Worm (Caenorhabditis elegans) whole organism, midembryonic: ENCODE measurements around the gene lgc-36.

Source experiments
- T22C8.4 ChIP-seq: fragments of 200-800 bp; sonication (Bioruptor generic); IDR thresholded peaks from 2 replicates; pipeline ENCODE4 v1.3.6; 2022; ENCODE audit warnings: missing genetic modification characterization, missing compliant biosample characterization
- cog-1 ChIP-seq: sonication (generic microtip); optimal IDR thresholded peaks from 2 replicates; lab custom pipeline; 2016; ENCODE audit warnings: missing genetic modification characterization, missing compliant biosample characterization
- flt-1 ChIP-seq: fragments of 200-800 bp; sonication (Bioruptor generic); IDR thresholded peaks from 2 replicates; pipeline ENCODE4 v1.3.6; 2022; ENCODE audit warnings: missing genetic modification characterization, missing compliant biosample characterization
- klf-2 ChIP-seq: fragments of 200-800 bp; sonication (Bioruptor generic); conservative IDR thresholded peaks from 2 replicates; pipeline ENCODE4 v1.3.6; 2022; ENCODE audit warnings: missing genetic modification reagents, missing genetic modification characterization, missing compliant biosample characterization
- med-1 ChIP-seq: sonication (generic microtip); optimal IDR thresholded peaks from 2 replicates; lab custom pipeline; 2017; ENCODE audit warnings: missing genetic modification characterization, mild to moderate bottlenecking, missing compliant biosample characterization, antibody characterized with exemption, missing genetic modification reagents; ENCODE audit not compliant: insufficient read depth
- ref-1 ChIP-seq: fragments of 200-800 bp; sonication (Bioruptor generic); conservative IDR thresholded peaks from 2 replicates; pipeline ENCODE4 v1.3.6; 2022; ENCODE audit warnings: missing genetic modification reagents, missing genetic modification characterization, missing compliant biosample characterization
- tab-1 ChIP-seq: fragments of 200-800 bp; sonication (Bioruptor generic); IDR thresholded peaks from 2 replicates; pipeline ENCODE4 v1.3.6; 2022; ENCODE audit warnings: missing genetic modification characterization, missing compliant biosample characterization
- ztf-23 ChIP-seq: fragments of 200-800 bp; sonication (Bioruptor generic); IDR thresholded peaks from 2 replicates; pipeline ENCODE4 v1.3.6; 2022; ENCODE audit warnings: missing genetic modification reagents, missing genetic modification characterization, missing compliant biosample characterization
- ztf-29 ChIP-seq: fragments of 200-800 bp; sonication (Bioruptor generic); IDR thresholded peaks from 2 replicates; pipeline ENCODE4 v1.3.6; 2022; ENCODE audit warnings: missing genetic modification reagents, missing genetic modification characterization, missing compliant biosample characterization

lgc-36 gene

DNA sequence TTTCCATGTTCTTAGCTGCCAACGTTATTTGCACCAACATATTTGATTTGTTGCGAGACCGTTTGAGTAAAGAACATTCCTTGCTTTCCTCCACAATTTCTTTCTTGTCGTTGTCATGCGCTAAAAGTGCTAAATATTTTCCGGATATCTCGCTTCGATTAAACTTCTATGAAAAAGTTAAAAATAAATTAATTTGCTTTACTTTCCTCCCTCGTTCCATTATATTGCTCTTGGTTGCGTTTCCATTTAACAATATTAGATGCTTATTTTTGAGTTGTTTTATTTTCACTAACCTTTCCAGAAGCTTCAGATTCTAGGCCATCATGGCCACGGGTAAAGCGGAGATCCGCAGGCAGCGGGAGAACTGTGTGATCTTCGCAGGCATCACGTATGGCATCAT lies 17.2 kb downstream of the lgc-36 start, which contains the start of gene pgap-1:
TSS of gene pgap-1 (plus strand) at position 301 of the 400 bp plus-strand sequence.
- TF ChIP-seq ref-1, result no peak
- no peak for TF ChIP-seq ztf-23 (GFP tag; lab: Robert Waterston, UW)
- no peak for TF ChIP-seq cog-1 (tag; lab: Kevin White, UChicago)
- no peak for TF ChIP-seq med-1 (GFP tag; lab: Kevin White, UChicago)
- TF ChIP-seq ztf-29, result no peak
- TF ChIP-seq flt-1, result no peak
- no peak for TF ChIP-seq tab-1 (GFP tag; lab: Robert Waterston, UW)
- no peak for TF ChIP-seq T22C8.4 (GFP tag; lab: Robert Waterston, UW)
- TF ChIP-seq klf-2, result no peak

DNA sequence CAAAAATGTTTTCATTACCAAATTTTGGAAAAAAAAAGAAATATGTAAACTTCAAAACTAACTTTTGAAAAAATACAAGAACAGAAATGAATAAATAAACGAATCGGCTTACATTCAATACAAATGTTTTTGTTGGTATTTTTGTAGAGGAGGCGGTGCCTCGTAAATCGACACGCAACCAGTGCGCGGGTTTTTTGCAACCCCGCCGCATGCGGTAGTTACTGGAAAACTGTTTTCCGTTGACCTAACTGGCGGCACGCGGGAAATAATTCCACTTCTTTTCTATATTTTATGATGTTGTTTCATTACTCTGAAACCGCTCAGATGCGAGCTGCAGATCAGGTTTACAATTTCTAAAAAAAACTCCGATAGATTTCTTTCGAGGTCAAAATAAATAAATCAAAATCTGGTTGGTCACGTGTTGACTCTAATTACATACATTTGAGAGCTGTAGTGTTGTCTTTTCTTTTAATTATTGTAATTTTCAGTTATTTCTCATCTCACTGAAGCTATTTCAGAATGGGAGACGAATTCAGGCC lies 19.5 kb downstream of the lgc-36 start, which contains the start of the genes dvc-1 and ima-1:
TSS of gene dvc-1 (minus strand) at position 145 of the 539 bp plus-strand sequence.
TSS of gene ima-1 (plus strand) at position 489 of the 539 bp plus-strand sequence.
- TF ChIP-seq klf-2 (peak; percentile 73), cog-1 (tag; lab: Kevin White, UChicago) (peak; percentile 78), ztf-29 (peak; percentile 27; the same call in 1 of the 2 replicates), med-1 (GFP tag; lab: Kevin White, UChicago) (peak; percentile 92), ref-1 (no peak), tab-1 (GFP tag; lab: Robert Waterston, UW) (peak; percentile 84), ztf-23 (GFP tag; lab: Robert Waterston, UW) (peak; percentile 84), flt-1 (peak; percentile 87), T22C8.4 (GFP tag; lab: Robert Waterston, UW) (peak; percentile 57)

- TF ChIP-seq ztf-23 (GFP tag; lab: Robert Waterston, UW) (no peak), klf-2 (no peak), flt-1 (no peak), ref-1 (no peak), tab-1 (GFP tag; lab: Robert Waterston, UW) (no peak), T22C8.4 (GFP tag; lab: Robert Waterston, UW) (no peak), med-1 (GFP tag; lab: Kevin White, UChicago) (no peak), cog-1 (tag; lab: Kevin White, UChicago) (no peak), ztf-29 (no peak)
Measured at ce11 chrV:11235876-11236275, 22.9 kb downstream of the lgc-36 start.

ce11 chrV:11234350-11234749 lies 24.4 kb downstream of the lgc-36 start, which contains the start of gene T19B10.5:
Gene T19B10.5, plus strand, starts transcription at chrV:11234650.
- TF ChIP-seq T22C8.4 (GFP tag; lab: Robert Waterston, UW) (no peak), tab-1 (GFP tag; lab: Robert Waterston, UW) (no peak), ref-1 (no peak), flt-1 (no peak), ztf-29 (no peak), med-1 (GFP tag; lab: Kevin White, UChicago) (no peak), cog-1 (tag; lab: Kevin White, UChicago) (no peak), ztf-23 (GFP tag; lab: Robert Waterston, UW) (no peak), klf-2 (no peak)

DNA sequence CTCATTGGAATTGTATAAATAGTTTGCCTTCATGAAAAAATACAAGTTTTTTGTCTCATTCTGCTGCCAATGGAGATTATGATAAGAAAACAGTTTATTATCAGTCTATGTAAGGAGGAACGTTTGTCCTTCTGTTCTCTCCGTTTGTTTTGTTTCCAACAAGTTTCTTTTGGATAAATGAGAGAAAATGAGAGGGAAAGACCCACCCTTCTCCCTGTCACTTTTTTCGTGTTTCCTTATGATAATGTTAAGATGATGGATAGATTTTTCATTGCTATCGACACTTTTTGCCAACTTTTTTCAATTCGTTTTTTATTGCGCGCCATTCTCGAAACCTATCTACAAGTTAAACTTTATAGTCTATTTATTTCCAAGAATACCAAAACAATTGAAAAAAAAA lies 27.6 kb downstream of the lgc-36 start:
- TF ChIP-seq ztf-23 (GFP tag; lab: Robert Waterston, UW), result no peak

DNA sequence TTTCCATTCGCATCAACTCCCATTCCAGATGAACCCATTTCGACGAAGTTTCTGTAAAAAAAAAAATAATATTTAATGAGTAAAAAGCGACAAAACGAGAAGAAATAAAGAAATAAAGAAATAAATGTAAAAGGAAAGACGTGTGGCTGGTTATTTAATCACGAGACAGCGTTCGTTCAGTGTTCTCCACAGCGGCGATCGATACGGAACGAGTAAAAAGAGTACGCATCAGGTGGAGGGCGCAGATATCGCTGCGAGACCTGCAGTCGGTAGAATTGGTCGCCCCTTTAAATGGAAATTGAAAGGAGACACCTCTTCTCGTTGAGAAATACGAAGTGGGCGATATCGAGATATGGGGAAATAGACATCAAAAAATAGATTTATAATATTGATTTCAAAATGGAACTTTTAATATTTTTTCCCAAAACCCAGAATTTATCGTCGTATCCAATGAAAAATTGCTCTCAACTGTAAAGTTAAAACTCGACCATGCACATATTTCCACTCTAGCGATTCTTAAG lies 30.1 kb downstream of the lgc-36 start, which contains the start of gene pqn-70:
TSS of gene pqn-70 (minus strand) at position 51 of the 521 bp plus-strand sequence.
- TF ChIP-seq tab-1 (GFP tag; lab: Robert Waterston, UW), result no peak
- no peak for TF ChIP-seq med-1 (GFP tag; lab: Kevin White, UChicago)
- TF ChIP-seq ztf-23 (GFP tag; lab: Robert Waterston, UW), result peak; percentile 57; the same call in 1 of the 2 replicates
- TF ChIP-seq T22C8.4 (GFP tag; lab: Robert Waterston, UW), result peak; percentile 90
- TF ChIP-seq flt-1, result peak; percentile 67; the same call in 1 of the 2 replicates
- no peak for TF ChIP-seq klf-2
- TF ChIP-seq cog-1 (tag; lab: Kevin White, UChicago), result peak; percentile 61
- TF ChIP-seq ref-1, result no peak
- no peak for TF ChIP-seq ztf-29

DNA sequence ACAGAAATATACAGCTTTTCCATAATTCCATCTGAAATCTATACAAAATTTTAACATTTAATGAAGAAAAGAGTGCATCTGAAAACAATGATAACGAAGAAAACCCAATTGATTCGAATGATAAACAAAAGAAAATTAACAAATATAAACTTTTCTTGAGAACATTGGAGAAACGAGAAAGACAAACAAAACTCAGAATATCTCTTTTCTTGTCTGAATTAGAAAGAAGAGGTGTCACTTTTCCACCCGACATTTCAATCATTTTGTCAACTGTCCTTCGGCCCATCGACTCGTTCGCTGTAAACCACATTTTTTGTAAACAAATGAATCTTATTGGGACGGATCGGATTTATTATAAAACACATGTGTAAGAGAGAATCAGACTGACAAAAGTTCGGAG lies 32.8 kb downstream of the lgc-36 start, which contains the start of gene bgal-1:
TSS of gene bgal-1 (minus strand) at position 38 of the 400 bp plus-strand sequence.
- TF ChIP-seq med-1 (GFP tag; lab: Kevin White, UChicago) (no peak), cog-1 (tag; lab: Kevin White, UChicago) (no peak), flt-1 (no peak), ztf-23 (GFP tag; lab: Robert Waterston, UW) (no peak), tab-1 (GFP tag; lab: Robert Waterston, UW) (no peak), ref-1 (no peak), klf-2 (no peak), T22C8.4 (GFP tag; lab: Robert Waterston, UW) (no peak), ztf-29 (no peak)

DNA sequence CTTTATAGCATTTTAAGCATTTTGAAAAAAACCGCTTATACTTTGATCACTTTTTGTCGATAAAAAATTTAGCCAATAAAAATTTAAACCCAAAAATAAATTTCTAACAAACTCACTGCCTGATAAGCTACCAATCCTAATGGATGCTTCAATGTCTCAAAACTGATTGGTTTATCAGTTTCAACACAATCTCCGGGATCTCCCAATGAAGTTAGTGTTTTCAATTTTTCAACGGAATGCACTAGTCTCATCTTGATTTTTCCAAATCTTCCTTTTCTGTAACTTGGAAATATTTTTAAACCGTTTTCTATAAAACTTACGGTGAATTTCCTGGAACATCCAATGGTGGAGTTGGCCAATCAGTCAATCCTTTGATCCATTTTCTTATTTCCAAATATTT lies 35.1 kb downstream of the lgc-36 start:
- TF ChIP-seq tab-1 (GFP tag; lab: Robert Waterston, UW) (no peak), ref-1 (no peak), T22C8.4 (GFP tag; lab: Robert Waterston, UW) (no peak), ztf-29 (no peak), flt-1 (no peak), cog-1 (tag; lab: Kevin White, UChicago) (no peak), klf-2 (no peak), ztf-23 (GFP tag; lab: Robert Waterston, UW) (no peak), med-1 (GFP tag; lab: Kevin White, UChicago) (no peak)

ce11 chrV:11220936-11221335 lies 37.9 kb downstream of the lgc-36 start, which contains the start of gene T19B10.2:
Gene T19B10.2, plus strand, starts transcription at chrV:11221302.
- TF ChIP-seq ref-1, result no peak

ce11 chrV:11220415-11220814 lies 38.4 kb downstream of the lgc-36 start:
- TF ChIP-seq ref-1 (no peak), cog-1 (tag; lab: Kevin White, UChicago) (no peak), ztf-23 (GFP tag; lab: Robert Waterston, UW) (no peak), tab-1 (GFP tag; lab: Robert Waterston, UW) (no peak), T22C8.4 (GFP tag; lab: Robert Waterston, UW) (no peak), med-1 (GFP tag; lab: Kevin White, UChicago) (no peak), klf-2 (no peak), ztf-29 (no peak)
